Fruit fly (Drosophila melanogaster) whole organism, embryonic: ENCODE data around the gene CG32459.

ENCODE experiments used
- Adf1 ChIP-seq: fragments of 200-800 bp; sonication (Bioruptor generic); IDR thresholded peaks from 2 replicates; pipeline ENCODE4 v1.3.6; 2022; ENCODE audit warnings: missing biosample characterization, missing genetic modification characterization
- BEAF-32 ChIP-seq: fragments of 200-800 bp; sonication (Bioruptor generic); optimal IDR thresholded peaks from 3 replicates; lab custom pipeline; 2017; ENCODE audit warnings: missing biosample characterization, missing genetic modification characterization, mild to moderate bottlenecking, moderate library complexity, missing genetic modification reagents
- CG10274 ChIP-seq: fragments of 200-800 bp; sonication (Bioruptor generic); optimal IDR thresholded peaks from 3 replicates; lab custom pipeline; 2017; ENCODE audit warnings: missing biosample characterization, mild to moderate bottlenecking, missing genetic modification characterization
- CG10543 ChIP-seq: fragments of 200-800 bp; sonication (Bioruptor generic); optimal IDR thresholded peaks from 3 replicates; lab custom pipeline; 2017; ENCODE audit warnings: missing biosample characterization, mild to moderate bottlenecking, missing genetic modification characterization, moderate library complexity
- CG10565 ChIP-seq: fragments of 200-800 bp; sonication (Bioruptor generic); optimal IDR thresholded peaks from 3 replicates; lab custom pipeline; 2016; ENCODE audit warnings: missing biosample characterization, mild to moderate bottlenecking, missing genetic modification characterization
- CG10979 ChIP-seq: fragments of 200-800 bp; sonication (Bioruptor generic); optimal IDR thresholded peaks from 2 replicates; lab custom pipeline; 2018; ENCODE audit warnings: missing biosample characterization, mild to moderate bottlenecking, missing genetic modification characterization, moderate library complexity
- CG11696 ChIP-seq: fragments of 200-800 bp; sonication (Bioruptor generic); IDR thresholded peaks from 2 replicates; pipeline ENCODE4 v1.3.6; 2022; ENCODE audit warnings: missing biosample characterization, missing genetic modification characterization
- CG12391 ChIP-seq: fragments of 200-800 bp; sonication (Bioruptor generic); optimal IDR thresholded peaks from 3 replicates; lab custom pipeline; 2018; ENCODE audit warnings: missing biosample characterization, mild to moderate bottlenecking, missing genetic modification characterization, moderate library complexity
- CG1602 ChIP-seq: fragments of 200-800 bp; sonication (Bioruptor generic); optimal IDR thresholded peaks from 3 replicates; lab custom pipeline; 2016; ENCODE audit warnings: missing biosample characterization, missing genetic modification characterization
- CG17912 ChIP-seq: fragments of 200-800 bp; sonication (Bioruptor generic); optimal IDR thresholded peaks from 2 replicates; lab custom pipeline; 2018; ENCODE audit warnings: missing biosample characterization, mild to moderate bottlenecking, missing genetic modification characterization
- CG30403 ChIP-seq: fragments of 200-800 bp; sonication (Bioruptor generic); optimal IDR thresholded peaks from 3 replicates; lab custom pipeline; 2016; ENCODE audit warnings: missing biosample characterization, missing genetic modification characterization
- CG30431 ChIP-seq: fragments of 200-800 bp; sonication (Bioruptor generic); optimal IDR thresholded peaks from 2 replicates; lab custom pipeline; 2017; ENCODE audit warnings: missing biosample characterization, missing genetic modification characterization
- CG34224 ChIP-seq: fragments of 200-800 bp; sonication (Bioruptor generic); IDR thresholded peaks from 3 replicates; pipeline ENCODE4 v1.3.6; 2022; ENCODE audit warnings: missing biosample characterization, missing genetic modification characterization; ENCODE audit not compliant: partially characterized antibody
- CG42726 ChIP-seq: fragments of 200-800 bp; sonication (Bioruptor generic); IDR thresholded peaks from 2 replicates; pipeline ENCODE4 v1.3.6; 2022; ENCODE audit warnings: missing biosample characterization, missing genetic modification characterization; ENCODE audit not compliant: partially characterized antibody
- CG4282 ChIP-seq: fragments of 200-800 bp; sonication (Bioruptor generic); optimal IDR thresholded peaks from 2 replicates; lab custom pipeline; 2016; ENCODE audit warnings: missing biosample characterization, missing genetic modification characterization
- CG4424 ChIP-seq: fragments of 200-800 bp; sonication (Bioruptor generic); optimal IDR thresholded peaks from 3 replicates; lab custom pipeline; 2016; ENCODE audit warnings: missing biosample characterization, missing genetic modification characterization
- CG6272 ChIP-seq: fragments of 200-800 bp; sonication (Bioruptor generic); IDR thresholded peaks from 2 replicates; pipeline ENCODE4 v1.3.6; 2022; ENCODE audit warnings: missing biosample characterization, missing genetic modification characterization
- CG8089 ChIP-seq: fragments of 200-800 bp; sonication (Bioruptor generic); optimal IDR thresholded peaks from 3 replicates; lab custom pipeline; 2016; ENCODE audit warnings: missing biosample characterization, missing genetic modification characterization
- CG8765 ChIP-seq: fragments of 200-800 bp; sonication (Bioruptor generic); IDR thresholded peaks from 2 replicates; pipeline ENCODE4 v1.3.6; 2022; ENCODE audit warnings: missing biosample characterization, missing genetic modification characterization
- CrebB ChIP-seq: fragments of 200-800 bp; sonication (Bioruptor generic); optimal IDR thresholded peaks from 3 replicates; lab custom pipeline; 2018; ENCODE audit warnings: missing biosample characterization, mild to moderate bottlenecking, missing genetic modification characterization
- Dbx ChIP-seq: fragments of 200-800 bp; sonication (Bioruptor generic); IDR thresholded peaks from 3 replicates; pipeline ENCODE4 v1.3.6; 2022; ENCODE audit warnings: missing biosample characterization, missing genetic modification characterization
- Dip2 ChIP-seq: fragments of 200-800 bp; sonication (Bioruptor generic); IDR thresholded peaks from 2 replicates; pipeline ENCODE4 v1.3.6; 2022; ENCODE audit warnings: missing biosample characterization, missing genetic modification characterization
- Dref ChIP-seq: fragments of 200-800 bp; sonication (Bioruptor generic); IDR thresholded peaks from 2 replicates; pipeline ENCODE4 v1.3.6; 2022; ENCODE audit warnings: missing biosample characterization, missing genetic modification characterization
- Drgx ChIP-seq: fragments of 200-800 bp; sonication (Bioruptor generic); IDR thresholded peaks from 2 replicates; pipeline ENCODE4 v1.3.6; 2022; ENCODE audit warnings: missing biosample characterization, missing genetic modification characterization
- HHEX ChIP-seq: fragments of 200-800 bp; sonication (Bioruptor generic); optimal IDR thresholded peaks from 3 replicates; lab custom pipeline; 2017; ENCODE audit warnings: missing biosample characterization, mild to moderate bottlenecking, missing genetic modification characterization, missing genetic modification reagents
- Hsf ChIP-seq: fragments of 200-800 bp; sonication (Bioruptor generic); optimal IDR thresholded peaks from 3 replicates; lab custom pipeline; 2016; ENCODE audit warnings: missing biosample characterization, missing genetic modification characterization
- MBD-R2 ChIP-seq: fragments of 200-800 bp; sonication (Bioruptor generic); IDR thresholded peaks from 2 replicates; pipeline ENCODE4 v1.3.6; 2022; ENCODE audit warnings: missing biosample characterization, missing genetic modification characterization
- Mad ChIP-seq: fragments of 200-800 bp; sonication (Bioruptor generic); optimal IDR thresholded peaks from 2 replicates; lab custom pipeline; 2016; ENCODE audit warnings: missing biosample characterization, missing genetic modification characterization
- Med ChIP-seq: fragments of 200-800 bp; sonication (Bioruptor generic); peaks from one replicate; lab custom pipeline; 2016; ENCODE audit warnings: missing biosample characterization, missing genetic modification characterization, mild to moderate bottlenecking, inconsistent platforms, moderate library complexity
- Mes4 ChIP-seq: fragments of 200-800 bp; sonication (Bioruptor generic); optimal IDR thresholded peaks from 2 replicates; lab custom pipeline; 2016; ENCODE audit warnings: missing biosample characterization, missing genetic modification characterization
- NK7.1 ChIP-seq: fragments of 200-800 bp; sonication (Bioruptor generic); optimal IDR thresholded peaks from 3 replicates; lab custom pipeline; 2016; ENCODE audit warnings: missing biosample characterization, missing genetic modification characterization
- Pdp1 ChIP-seq, 2 experiments: fragments of 200-800 bp; sonication (Bioruptor generic); optimal IDR thresholded peaks; 3 replicates each; lab custom pipeline; 2016; ENCODE audit warnings: missing biosample characterization in 2 of 2, missing genetic modification characterization in 2 of 2, mild to moderate bottlenecking in 1 of 2, moderate library complexity in 1 of 2
- Scr ChIP-seq: fragments of 200-800 bp; sonication (Bioruptor generic); IDR thresholded peaks from 2 replicates; pipeline ENCODE4 v1.3.6; 2022; ENCODE audit warnings: missing biosample characterization, missing genetic modification characterization; ENCODE audit not compliant: partially characterized antibody
- ac ChIP-seq: fragments of 200-800 bp; sonication (Bioruptor generic); optimal IDR thresholded peaks from 3 replicates; lab custom pipeline; 2017; ENCODE audit warnings: missing biosample characterization, mild to moderate bottlenecking, missing genetic modification characterization
- ash1 ChIP-seq: fragments of 200-800 bp; sonication (Bioruptor generic); optimal IDR thresholded peaks from 2 replicates; lab custom pipeline; 2018; ENCODE audit warnings: missing biosample characterization, mild to moderate bottlenecking, missing genetic modification characterization
- br ChIP-seq: fragments of >200 bp; optimal IDR thresholded peaks from 2 replicates; lab custom pipeline; 2017
- cato ChIP-seq: fragments of 200-800 bp; sonication (Bioruptor generic); optimal IDR thresholded peaks from 2 replicates; lab custom pipeline; 2016; ENCODE audit warnings: missing biosample characterization, missing genetic modification characterization, borderline replicate concordance
- gce ChIP-seq: fragments of 200-800 bp; sonication (Bioruptor generic); IDR thresholded peaks from 3 replicates; pipeline ENCODE4 v1.3.6; 2022; ENCODE audit warnings: missing biosample characterization, missing genetic modification characterization
- gcm2 ChIP-seq: fragments of 200-800 bp; sonication (Bioruptor generic); optimal IDR thresholded peaks from 2 replicates; lab custom pipeline; 2016; ENCODE audit warnings: missing biosample characterization, missing genetic modification characterization
- insv ChIP-seq, 2 experiments: fragments of 200-800 bp; sonication (Bioruptor generic); optimal IDR thresholded peaks; 3 replicates each; lab custom pipeline; 2016 to 2018; ENCODE audit warnings: missing biosample characterization in 2 of 2, missing genetic modification characterization in 2 of 2
- lab ChIP-seq: fragments of 200-800 bp; sonication (Bioruptor generic); optimal IDR thresholded peaks from 3 replicates; lab custom pipeline; 2017; ENCODE audit warnings: missing biosample characterization, missing genetic modification characterization, mild to moderate bottlenecking, moderate library complexity, missing genetic modification reagents
- nerfin-2 ChIP-seq: fragments of 200-800 bp; sonication (Bioruptor generic); IDR thresholded peaks from 2 replicates; pipeline ENCODE4 v1.3.6; 2022; ENCODE audit warnings: missing biosample characterization, missing genetic modification characterization; ENCODE audit not compliant: partially characterized antibody
- nmo ChIP-seq: fragments of 200-800 bp; sonication (Bioruptor generic); optimal IDR thresholded peaks from 2 replicates; lab custom pipeline; 2018; ENCODE audit warnings: missing biosample characterization, mild to moderate bottlenecking, missing genetic modification characterization, moderate library complexity
- org-1 ChIP-seq: fragments of 200-800 bp; sonication (Bioruptor generic); optimal IDR thresholded peaks from 2 replicates; lab custom pipeline; 2017; ENCODE audit warnings: missing biosample characterization, missing genetic modification characterization
- p53 ChIP-seq: fragments of 200-800 bp; sonication (Bioruptor generic); optimal IDR thresholded peaks from 2 replicates; lab custom pipeline; 2016; ENCODE audit warnings: missing biosample characterization, missing genetic modification characterization
- pnt ChIP-seq: fragments of 200-800 bp; sonication (Bioruptor generic); optimal IDR thresholded peaks from 3 replicates; lab custom pipeline; 2016; ENCODE audit warnings: missing biosample characterization, missing genetic modification characterization
- pzg ChIP-seq: fragments of 200-800 bp; sonication (Bioruptor generic); optimal IDR thresholded peaks from 3 replicates; lab custom pipeline; 2018; ENCODE audit warnings: missing biosample characterization, mild to moderate bottlenecking, missing genetic modification characterization, moderate library complexity
- run ChIP-seq: fragments of 200-800 bp; sonication (Bioruptor generic); optimal IDR thresholded peaks from 3 replicates; lab custom pipeline; 2018; ENCODE audit warnings: missing biosample characterization, mild to moderate bottlenecking, missing genetic modification characterization
- seq ChIP-seq: fragments of 200-800 bp; sonication (Bioruptor generic); IDR thresholded peaks from 2 replicates; pipeline ENCODE4 v1.3.6; 2022; ENCODE audit warnings: missing biosample characterization, missing genetic modification characterization
- sim ChIP-seq: fragments of 200-800 bp; sonication (Bioruptor generic); IDR thresholded peaks from 2 replicates; pipeline ENCODE4 v1.3.6; 2022; ENCODE audit warnings: missing biosample characterization, missing genetic modification characterization
- stwl ChIP-seq: fragments of 200-800 bp; sonication (Bioruptor generic); optimal IDR thresholded peaks from 3 replicates; lab custom pipeline; 2018; ENCODE audit warnings: missing biosample characterization, mild to moderate bottlenecking, missing genetic modification characterization, moderate library complexity
- zf30C ChIP-seq: fragments of 200-800 bp; sonication (Bioruptor generic); optimal IDR thresholded peaks from 3 replicates; lab custom pipeline; 2018; ENCODE audit warnings: missing biosample characterization, mild to moderate bottlenecking, missing genetic modification characterization

CG32459 gene

DNA sequence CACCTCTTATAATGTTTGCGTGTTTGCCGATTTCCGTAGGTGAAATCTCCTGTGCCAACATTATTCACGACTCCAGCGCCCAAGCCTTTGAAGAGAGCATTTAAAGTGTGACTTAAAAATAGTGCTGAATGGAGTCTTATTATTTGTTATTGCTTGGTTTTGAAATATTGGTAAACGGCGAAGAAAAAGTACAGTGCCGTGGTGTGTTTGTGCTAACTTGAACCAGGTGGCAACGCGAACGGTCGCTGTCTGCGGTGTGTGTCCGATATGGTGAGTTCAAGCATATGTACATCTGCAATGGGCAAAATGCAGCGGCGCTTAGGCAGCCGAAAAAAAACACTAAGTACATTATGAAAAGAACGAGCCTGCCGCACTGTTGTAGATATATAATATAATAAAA lies 22.1 kb upstream of the CG32459 start (continued):
- TF ChIP-seq CG30403 (GFP tag; lab: Kevin White, UChicago) (no peak), Mes4 (GFP tag; lab: Kevin White, UChicago) (no peak), Scr (GFP tag; lab: Robert Waterston, UW) (no peak), CG12391 (tag; lab: Kevin White, UChicago) (no peak), CG17912 (no peak), CG11696 (no peak), Mad (no peak), org-1 (no peak), HHEX (GFP tag; lab: Kevin White, UChicago) (no peak), zf30C (GFP tag; lab: Kevin White, UChicago) (no peak), sim (GFP tag; lab: Robert Waterston, UW) (no peak), Drgx (no peak), CG34224 (GFP tag; lab: Robert Waterston, UW) (no peak), gce (GFP tag; lab: Robert Waterston, UW) (no peak), p53 (GFP tag; lab: Kevin White, UChicago) (no peak), nmo (GFP tag; lab: Kevin White, UChicago) (no peak), cato (GFP tag; lab: Kevin White, UChicago) (no peak), Hsf (GFP tag; lab: Kevin White, UChicago) (no peak), stwl (peak; percentile 23), Dbx (GFP tag; lab: Robert Waterston, UW) (no peak), CG10274 (GFP tag; lab: Kevin White, UChicago) (no peak), CG10543 (GFP tag; lab: Kevin White, UChicago) (no peak), CG42726 (GFP tag; lab: Robert Waterston, UW) (no peak), gcm2 (GFP tag; lab: Kevin White, UChicago) (no peak), CG6272 (GFP tag; lab: Robert Waterston, UW) (no peak), br (lab: Kevin White, UChicago) (no peak), CG30431 (no peak), seq (no peak), MBD-R2 (GFP tag; lab: Robert Waterston, UW) (peak; percentile 19; the same call in 1 of the 2 replicates), Med (GFP tag; lab: Kevin White, UChicago) (peak; percentile 50), Adf1 (GFP tag; lab: Robert Waterston, UW) (no peak), CG4424 (no peak), Dip2 (GFP tag; lab: Robert Waterston, UW) (no peak), ash1 (GFP tag; lab: Kevin White, UChicago) (no peak), pnt (GFP tag; lab: Kevin White, UChicago) (no peak), CG8089 (GFP tag; lab: Kevin White, UChicago) (no peak), Pdp1 (GFP tag; optimal IDR thresholded peaks at IDR 0.05; lab: Kevin White, UChicago) (no peak), Dref (no peak), CG8765 (GFP tag; lab: Robert Waterston, UW) (no peak), nerfin-2 (GFP tag; lab: Robert Waterston, UW) (no peak), NK7.1 (GFP tag; lab: Kevin White, UChicago) (no peak), CrebB (tag; lab: Kevin White, UChicago) (no peak), insv (GFP tag; optimal IDR thresholded peaks at IDR 0.05; lab: Kevin White, UChicago) (no peak), pzg (peak; percentile 43), run (tag; lab: Kevin White, UChicago) (no peak), ac (GFP tag; lab: Kevin White, UChicago) (no peak), CG10979 (tag; lab: Kevin White, UChicago) (no peak), lab (GFP tag; lab: Kevin White, UChicago) (no peak), CG10565 (no peak), CG4282 (no peak), CG1602 (GFP tag; lab: Kevin White, UChicago) (no peak), BEAF-32 (peak; percentile 21)
